Fruit fly (Drosophila melanogaster) Kc167 (cell line): ENCODE data around the gene CG13243.

ENCODE experiments used
- insv ChIP-seq: fragments of >200 bp; optimal IDR thresholded peaks from 3 replicates; lab custom pipeline; 2018; ENCODE audit warnings: missing external identifiers
- psq ChIP-seq: fragments of >200 bp; optimal IDR thresholded peaks from 2 replicates; lab custom pipeline; 2017; ENCODE audit warnings: missing external identifiers

DNA sequence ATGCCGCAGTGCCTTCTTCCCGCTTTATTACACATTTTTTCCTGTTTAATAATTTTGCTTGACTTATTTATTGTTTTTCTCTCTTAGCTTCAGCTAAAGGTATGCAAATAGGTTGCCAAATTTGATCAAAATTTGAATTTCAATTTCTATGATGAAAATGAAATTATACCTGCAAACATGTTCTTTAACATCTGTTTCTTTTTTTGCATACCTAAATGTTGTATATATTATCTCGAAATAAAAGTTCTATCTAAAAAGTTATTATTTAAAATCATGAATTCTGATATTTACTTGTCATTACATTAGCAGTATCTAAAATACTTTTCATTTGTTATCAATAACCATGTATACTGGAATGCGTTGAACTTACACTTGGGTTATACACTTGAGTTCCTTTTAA, 42.8 kb downstream of the CG13243 start, which contains the start of gene CG31735:
- no peak for TF ChIP-seq insv
- TF ChIP-seq psq (lab: Kevin White, UChicago) = no peak
